Fruit fly (Drosophila melanogaster): Measurements from ENCODE around the gene CG15561.

- no peak for TF ChIP-seq CG15011 (GFP tag; optimal IDR thresholded peaks at IDR 0.05)
- TF ChIP-seq dysf (GFP tag; IDR thresholded peaks at IDR 0.05) = no peak
- no peak for TF ChIP-seq CG10431 (GFP tag; optimal IDR thresholded peaks at IDR 0.05)
These were observed 32.5 kb upstream of the CG15561 start for dm6 chr3R:31248245-31248644.
